Worm (Caenorhabditis elegans) whole organism, L4 larva: ENCODE data around the gene F53A9.1.

Experiments used
- F44E2.7 ChIP-seq: fragments of 200-800 bp; sonication (Bioruptor generic); IDR thresholded peaks from 2 replicates; pipeline ENCODE4 v2.1.2; 2022; ENCODE audit warnings: missing genetic modification characterization, missing compliant biosample characterization
- Y105C5A.15 ChIP-seq: fragments of 200-800 bp; sonication (Bioruptor generic); IDR thresholded peaks from 2 replicates; pipeline ENCODE4 v1.3.6; 2022; ENCODE audit warnings: missing genetic modification characterization, missing compliant biosample characterization
- Y5F2A.4 ChIP-seq: fragments of 200-800 bp; sonication (Bioruptor generic); optimal IDR thresholded peaks from 2 replicates; lab custom pipeline; 2018; ENCODE audit warnings: mild to moderate bottlenecking, missing genetic modification characterization, missing compliant biosample characterization
- Y75B8A.6 ChIP-seq: fragments of 200-800 bp; sonication (Bioruptor generic); IDR thresholded peaks from 2 replicates; pipeline ENCODE4 v1.3.6; 2022; ENCODE audit warnings: missing genetic modification reagents, missing genetic modification characterization, missing compliant biosample characterization
- ZK337.2 ChIP-seq: fragments of 200-800 bp; sonication (Bioruptor generic); IDR thresholded peaks from 2 replicates; pipeline ENCODE4 v1.3.6; 2022; ENCODE audit warnings: missing genetic modification reagents, missing genetic modification characterization, missing compliant biosample characterization
- aha-1 ChIP-seq: fragments of 150-350 bp; peaks from one replicate; lab custom pipeline; 2014; ENCODE audit warnings: missing biosample characterization, missing genetic modification characterization
- aly-2 ChIP-seq: sonication (generic microtip); optimal IDR thresholded peaks from 2 replicates; lab custom pipeline; 2018; ENCODE audit warnings: missing biosample characterization, missing genetic modification characterization
- arid-1 ChIP-seq: fragments of 200-800 bp; sonication (Bioruptor generic); conservative IDR thresholded peaks from 2 replicates; pipeline ENCODE4 v1.3.6; 2022; ENCODE audit warnings: missing genetic modification reagents, missing genetic modification characterization, missing compliant biosample characterization
- ces-1 ChIP-seq: fragments of 150-350 bp; sonication (generic microtip); optimal IDR thresholded peaks from 4 replicates; lab custom pipeline; 2014; ENCODE audit warnings: missing biosample characterization, missing genetic modification reagents, missing genetic modification characterization
- cey-2 ChIP-seq: sonication (generic microtip); optimal IDR thresholded peaks from 3 replicates; lab custom pipeline; 2017; ENCODE audit warnings: missing genetic modification characterization, mild to moderate bottlenecking, missing compliant biosample characterization, antibody characterized with exemption, borderline replicate concordance; ENCODE audit not compliant: insufficient read depth
- ctbp-1 ChIP-seq: fragments of 200-800 bp; sonication (Bioruptor generic); IDR thresholded peaks from 2 replicates; pipeline ENCODE4 v1.3.6; 2022; ENCODE audit warnings: missing genetic modification reagents, missing genetic modification characterization, missing compliant biosample characterization
- daf-12 ChIP-seq: fragments of 150-350 bp; optimal IDR thresholded peaks from 2 replicates; lab custom pipeline; 2014; ENCODE audit warnings: missing biosample characterization, missing genetic modification reagents, missing genetic modification characterization
- daf-16 ChIP-seq, 3 experiments: sonication (generic microtip); optimal IDR thresholded peaks; 2 replicates each; lab custom pipeline; 2016 to 2017; ENCODE audit warnings: missing genetic modification characterization in 3 of 3, missing genetic modification reagents in 3 of 3, mild to moderate bottlenecking in 2 of 3, missing compliant biosample characterization in 2 of 3, missing biosample characterization in 1 of 3, moderate library complexity in 1 of 3
- daf-19 ChIP-seq: fragments of 200-800 bp; sonication (Bioruptor generic); conservative IDR thresholded peaks from 2 replicates; pipeline ENCODE4 v1.3.6; 2022; ENCODE audit warnings: missing genetic modification characterization, missing compliant biosample characterization
- dmd-6 ChIP-seq: fragments of 200-800 bp; sonication (Bioruptor generic); IDR thresholded peaks from 2 replicates; pipeline ENCODE4 v1.3.6; 2022; ENCODE audit warnings: missing genetic modification reagents, missing genetic modification characterization, missing compliant biosample characterization
- egl-27 ChIP-seq: sonication (generic microtip); optimal IDR thresholded peaks from 3 replicates; lab custom pipeline; 2017; ENCODE audit warnings: missing biosample characterization, missing genetic modification reagents, missing genetic modification characterization
- fos-1 ChIP-seq: fragments of 150-350 bp; optimal IDR thresholded peaks from 2 replicates; lab custom pipeline; 2014; ENCODE audit warnings: missing biosample characterization, missing genetic modification characterization
- hlh-11 ChIP-seq: fragments of 200-800 bp; sonication (Bioruptor generic); optimal IDR thresholded peaks from 2 replicates; lab custom pipeline; 2018; ENCODE audit warnings: mild to moderate bottlenecking, missing genetic modification characterization, missing compliant biosample characterization
- hlh-30 ChIP-seq: sonication (generic microtip); optimal IDR thresholded peaks from 2 replicates; lab custom pipeline; 2017; ENCODE audit warnings: antibody characterized with exemption, mild to moderate bottlenecking, missing genetic modification characterization, missing compliant biosample characterization; ENCODE audit not compliant: insufficient read depth
- jun-1 ChIP-seq: fragments of 150-350 bp; optimal IDR thresholded peaks from 2 replicates; lab custom pipeline; 2014; ENCODE audit warnings: missing biosample characterization, missing genetic modification reagents, missing genetic modification characterization
- lin-1 ChIP-seq: fragments of 200-800 bp; sonication (Bioruptor generic); IDR thresholded peaks from 2 replicates; pipeline ENCODE4 v1.3.6; 2022; ENCODE audit warnings: missing genetic modification reagents, missing genetic modification characterization, missing compliant biosample characterization
- mes-2 ChIP-seq: sonication (generic microtip); optimal IDR thresholded peaks from 2 replicates; lab custom pipeline; 2016; ENCODE audit warnings: missing genotype, mild to moderate bottlenecking, missing genetic modification characterization, missing compliant biosample characterization; ENCODE audit not compliant: poor library complexity, severe bottlenecking
- nhr-41 ChIP-seq: fragments of 200-800 bp; sonication (Bioruptor generic); IDR thresholded peaks from 2 replicates; pipeline ENCODE4 v1.3.6; 2022; ENCODE audit warnings: missing genetic modification reagents, missing genetic modification characterization, missing compliant biosample characterization
- nhr-42 ChIP-seq: fragments of 200-800 bp; sonication (Bioruptor generic); IDR thresholded peaks from 2 replicates; pipeline ENCODE4 v1.3.6; 2022; ENCODE audit warnings: missing genetic modification characterization, missing compliant biosample characterization
- nhr-6 ChIP-seq: fragments of 150-350 bp; optimal IDR thresholded peaks from 2 replicates; lab custom pipeline; 2014; ENCODE audit warnings: missing biosample characterization, missing genetic modification characterization
- nhr-77 ChIP-seq: fragments of 150-350 bp; optimal IDR thresholded peaks from 2 replicates; lab custom pipeline; 2014; ENCODE audit warnings: missing biosample characterization, missing genetic modification characterization
- pha-4 ChIP-seq, 2 experiments: fragments of 150-350 bp in 1 of 2; fragments of 200-800 bp in 1 of 2; sonication (Bioruptor generic) in 1 of 2; IDR thresholded peaks in 1 of 2; optimal IDR thresholded peaks in 1 of 2; 2 replicates each; pipeline versions ENCODE4 v1.3.6 to Lab custom; 2014 to 2022; ENCODE audit warnings: missing genetic modification characterization in 2 of 2, missing genetic modification reagents in 2 of 2, missing biosample characterization in 1 of 2, missing compliant biosample characterization in 1 of 2
- php-3 ChIP-seq: fragments of 200-800 bp; sonication (Bioruptor generic); IDR thresholded peaks from 2 replicates; pipeline ENCODE4 v1.3.6; 2022; ENCODE audit warnings: missing genetic modification reagents, missing genetic modification characterization, missing compliant biosample characterization
- pqm-1 ChIP-seq: sonication (generic microtip); optimal IDR thresholded peaks from 2 replicates; lab custom pipeline; 2017; ENCODE audit warnings: missing biosample characterization, missing genetic modification characterization
- rbr-2 ChIP-seq: sonication (generic microtip); optimal IDR thresholded peaks from 2 replicates; lab custom pipeline; 2016; ENCODE audit warnings: missing genotype, missing genetic modification characterization, missing compliant biosample characterization
- saeg-2 ChIP-seq: fragments of 200-800 bp; sonication (Bioruptor generic); IDR thresholded peaks from 2 replicates; pipeline ENCODE4 v1.3.6; 2022; ENCODE audit warnings: missing genetic modification reagents, missing genetic modification characterization, missing compliant biosample characterization
- snpc-1.2 ChIP-seq: fragments of 200-800 bp; sonication (Bioruptor generic); IDR thresholded peaks from 2 replicates; pipeline ENCODE4 v1.3.6; 2022; ENCODE audit warnings: missing genetic modification reagents, missing genetic modification characterization, missing compliant biosample characterization
- snpc-4 ChIP-seq: fragments of 150-350 bp; optimal IDR thresholded peaks from 2 replicates; lab custom pipeline; 2014; ENCODE audit warnings: missing biosample characterization, missing genetic modification characterization
- spr-1 ChIP-seq: sonication (generic microtip); optimal IDR thresholded peaks from 2 replicates; lab custom pipeline; 2016; ENCODE audit warnings: mild to moderate bottlenecking, missing genetic modification characterization, missing compliant biosample characterization
- tag-97 ChIP-seq: fragments of 200-800 bp; sonication (Bioruptor generic); IDR thresholded peaks from 2 replicates; pipeline ENCODE4 v1.3.6; 2022; ENCODE audit warnings: missing genetic modification characterization, missing compliant biosample characterization
- vab-7 ChIP-seq: fragments of 200-800 bp; sonication (Bioruptor generic); IDR thresholded peaks from 2 replicates; pipeline ENCODE4 v1.3.6; 2022; ENCODE audit warnings: missing genetic modification reagents, missing genetic modification characterization, missing compliant biosample characterization
- ztf-11 ChIP-seq: fragments of 150-350 bp; optimal IDR thresholded peaks from 2 replicates; lab custom pipeline; 2014; ENCODE audit warnings: missing biosample characterization, missing genetic modification characterization
- ztf-7 ChIP-seq: fragments of 150-350 bp; optimal IDR thresholded peaks from 2 replicates; lab custom pipeline; 2014; ENCODE audit warnings: missing biosample characterization, missing genetic modification characterization

F53A9.1 gene

DNA sequence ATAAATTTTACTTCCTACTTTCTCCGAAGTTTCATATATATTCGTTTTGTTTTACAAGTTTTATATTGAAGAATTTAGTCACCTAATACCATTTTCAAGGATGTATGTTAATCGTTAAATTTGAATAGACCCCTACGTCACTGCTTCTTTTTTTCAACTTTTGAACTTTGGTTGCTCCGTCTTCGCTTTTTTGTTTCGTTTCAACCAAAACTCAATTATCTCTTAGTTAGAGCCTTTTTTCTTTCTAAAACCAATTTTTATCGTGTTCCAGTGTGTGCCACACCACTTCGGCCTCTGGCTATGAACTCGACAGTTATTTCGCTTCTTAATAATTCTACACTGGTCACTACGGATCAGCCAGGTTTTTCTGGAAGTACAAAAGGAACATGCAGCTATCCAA, 13.9 kb upstream of the F53A9.1 start, which contains the start of gene frpr-8:
frpr-8 (plus strand) TSS at position 301 of the 400 bp plus-strand sequence.
- TF ChIP-seq F44E2.7 (GFP tag; lab: Robert Waterston, UW) = no peak
- TF ChIP-seq, all 104 proteins: peak for 0

DNA sequence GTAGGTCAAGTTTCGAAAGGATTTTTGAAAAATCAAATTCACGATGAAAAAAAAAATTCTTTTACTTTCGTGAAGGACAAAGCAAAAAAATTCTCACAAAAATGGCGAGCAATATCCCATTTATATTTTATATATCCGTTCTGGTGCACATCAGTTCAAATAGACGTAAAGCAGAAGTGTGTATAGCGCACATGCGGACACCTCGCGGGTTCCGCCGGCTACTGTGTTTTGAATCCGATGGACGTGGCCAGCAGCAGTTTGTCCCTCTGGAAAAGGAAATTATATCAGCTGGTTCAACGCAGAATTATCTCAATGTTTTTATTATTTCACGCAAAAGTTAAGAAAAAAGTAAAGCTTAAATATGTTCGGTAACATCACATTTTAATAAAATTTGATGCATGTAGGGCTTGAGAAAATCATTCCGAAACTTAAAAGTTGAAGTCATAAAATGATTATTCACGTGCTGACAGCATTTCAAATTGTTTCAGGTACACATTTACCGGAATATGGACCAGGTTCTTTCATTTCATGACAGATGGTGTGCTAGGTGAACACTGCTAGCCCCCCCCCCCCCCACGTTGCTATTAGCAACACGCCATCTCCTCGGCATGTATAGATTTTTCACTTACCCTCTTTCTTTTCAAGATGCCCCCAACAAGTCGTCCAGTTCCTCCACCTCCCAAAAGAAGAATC, 7.6 kb upstream of the F53A9.1 start, which contains the start of gene jbts-14:
jbts-14 (plus strand) TSS at position 643 of the 693 bp plus-strand sequence.
- TF ChIP-seq daf-16 (GFP tag; optimal IDR thresholded peaks at IDR 0.05; lab: Kevin White, UChicago) (no peak), daf-16 (tag; optimal IDR thresholded peaks at IDR 0.05; lab: Kevin White, UChicago) (no peak), egl-27 (tag; lab: Kevin White, UChicago) (no peak), aly-2 (tag; lab: Kevin White, UChicago) (no peak), mes-2 (no peak), Y105C5A.15 (GFP tag; lab: Robert Waterston, UW) (no peak)

ce11 chrX:8704830-8705229, 6.6 kb upstream of the F53A9.1 start:
- TF ChIP-seq Y75B8A.6 (GFP tag; lab: Robert Waterston, UW) = no peak
- peak; percentile 90 for TF ChIP-seq aha-1 (tag; lab: Kevin White, UChicago)
- TF ChIP-seq arid-1 = no peak

- TF ChIP-seq F44E2.7 (GFP tag; lab: Robert Waterston, UW) (no peak), nhr-41 (GFP tag; lab: Robert Waterston, UW) (no peak), egl-27 (tag; lab: Kevin White, UChicago) (no peak), dmd-6 (GFP tag; lab: Robert Waterston, UW) (no peak), daf-12 (tag; lab: Kevin White, UChicago) (no peak), Y105C5A.15 (GFP tag; lab: Robert Waterston, UW) (no peak), snpc-4 (no peak)
- TF ChIP-seq, all 104 proteins: peak for 0
Measured at ce11 chrX:8708053-8708452, 3.3 kb upstream of the F53A9.1 start, which contains the start of gene F53A9.3. Gene F53A9.3, plus strand, starts transcription at chrX:8708353.

DNA sequence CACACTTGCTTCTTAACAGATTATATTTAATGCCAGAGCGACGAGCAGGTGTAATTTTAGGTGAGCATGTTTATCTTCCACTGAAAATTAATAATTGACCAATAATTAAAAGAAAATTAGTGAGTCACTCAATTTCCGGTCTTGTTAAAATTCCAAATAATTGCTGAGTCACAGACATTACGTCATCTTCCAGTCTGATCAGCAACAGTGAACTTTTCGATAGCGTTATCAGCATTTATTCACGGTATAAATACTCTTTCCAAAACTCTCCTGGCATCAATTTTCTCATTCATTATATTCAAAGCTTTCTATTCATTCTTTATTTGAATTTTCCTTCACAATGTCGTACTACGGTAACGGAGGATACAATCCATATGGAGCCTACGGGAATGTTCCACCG, 2.0 kb upstream of the F53A9.1 start, which contains the start of gene kreg-1:
kreg-1 (plus strand) TSS at position 341 of the 400 bp plus-strand sequence.
- TF ChIP-seq pha-4 (GFP tag; IDR thresholded peaks at IDR 0.05; lab: Robert Waterston, UW) (no peak), pha-4 (tag; optimal IDR thresholded peaks at IDR 0.05; lab: Kevin White, UChicago) (no peak), pqm-1 (peak; percentile 32), dmd-6 (GFP tag; lab: Robert Waterston, UW) (peak; percentile 11; the same call in 1 of the 2 replicates)

DNA sequence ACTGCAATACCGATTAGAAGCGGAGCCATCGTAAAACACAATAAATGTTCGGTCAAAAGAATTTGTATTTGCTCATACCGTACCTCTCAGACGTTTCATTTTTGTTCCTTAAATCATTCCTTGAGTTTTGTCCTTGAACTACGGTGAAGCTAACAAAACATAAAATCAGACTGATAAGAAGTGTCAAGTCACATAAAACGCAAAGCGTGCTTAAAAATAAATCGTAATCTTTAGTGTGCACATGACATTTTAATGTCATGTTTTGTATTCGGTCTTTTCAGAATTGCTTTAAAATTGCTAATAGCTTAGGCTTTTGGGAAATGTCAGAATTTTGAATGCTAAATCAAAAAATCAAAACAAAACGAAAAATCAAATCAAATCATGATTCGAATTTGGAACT, 1.3 kb downstream of the F53A9.1 start:
- TF ChIP-seq jun-1 (tag; lab: Kevin White, UChicago) (no peak), lin-1 (no peak), hlh-11 (peak; percentile 72), ztf-7 (tag; lab: Kevin White, UChicago) (peak; percentile 2), php-3 (GFP tag; lab: Robert Waterston, UW) (peak; percentile 95), fos-1 (no peak), Y5F2A.4 (GFP tag; lab: Kevin White, UChicago) (no peak), F44E2.7 (GFP tag; lab: Robert Waterston, UW) (no peak), cey-2 (no peak), ztf-11 (no peak), dmd-6 (GFP tag; lab: Robert Waterston, UW) (peak; percentile 83), snpc-1.2 (GFP tag; lab: Robert Waterston, UW) (no peak), hlh-30 (tag; lab: Kevin White, UChicago) (peak; percentile 55), rbr-2 (tag; lab: Kevin White, UChicago) (no peak), aha-1 (tag; lab: Kevin White, UChicago) (no peak), daf-19 (GFP tag; lab: Robert Waterston, UW) (no peak), pqm-1 (peak; percentile 84), Y105C5A.15 (GFP tag; lab: Robert Waterston, UW) (no peak), nhr-42 (GFP tag; lab: Robert Waterston, UW) (no peak), saeg-2 (no peak), nhr-77 (peak; percentile 61), spr-1 (tag; lab: Kevin White, UChicago) (no peak), tag-97 (no peak), ces-1 (GFP tag; lab: Kevin White, UChicago) (no peak), nhr-6 (tag; lab: Kevin White, UChicago) (peak; percentile 38), ZK337.2 (GFP tag; lab: Robert Waterston, UW) (no peak), vab-7 (no peak), ctbp-1 (GFP tag; lab: Robert Waterston, UW) (no peak)
